Fruit fly (Drosophila melanogaster) whole organism, embryonic: ENCODE measurements around the gene Prat.

Experiments used
- CG10209 ChIP-seq: fragments of 200-800 bp; sonication (Bioruptor generic); optimal IDR thresholded peaks from 3 replicates; lab custom pipeline; 2017; ENCODE audit warnings: missing biosample characterization, mild to moderate bottlenecking, missing genetic modification characterization, missing genetic modification reagents
- CG11504 ChIP-seq: fragments of 200-800 bp; sonication (Bioruptor generic); optimal IDR thresholded peaks from 3 replicates; lab custom pipeline; 2019; ENCODE audit warnings: missing biosample characterization, mild to moderate bottlenecking, missing genetic modification characterization, moderate library complexity
- CG12219 ChIP-seq: fragments of 200-800 bp; sonication (Bioruptor generic); optimal IDR thresholded peaks from 3 replicates; lab custom pipeline; 2018; ENCODE audit warnings: missing biosample characterization, mild to moderate bottlenecking, missing genetic modification characterization
- CG15479 ChIP-seq: fragments of 200-800 bp; sonication (Bioruptor generic); optimal IDR thresholded peaks from 3 replicates; lab custom pipeline; 2019; ENCODE audit warnings: missing biosample characterization, mild to moderate bottlenecking, missing genetic modification characterization, moderate library complexity
- CG17912 ChIP-seq: fragments of 200-800 bp; sonication (Bioruptor generic); optimal IDR thresholded peaks from 2 replicates; lab custom pipeline; 2018; ENCODE audit warnings: missing biosample characterization, mild to moderate bottlenecking, missing genetic modification characterization
- CG30403 ChIP-seq: fragments of 200-800 bp; sonication (Bioruptor generic); optimal IDR thresholded peaks from 3 replicates; lab custom pipeline; 2016; ENCODE audit warnings: missing biosample characterization, missing genetic modification characterization
- CG31365 ChIP-seq: fragments of 200-800 bp; sonication (Bioruptor generic); optimal IDR thresholded peaks from 2 replicates; lab custom pipeline; 2018; ENCODE audit warnings: missing biosample characterization, mild to moderate bottlenecking, missing genetic modification characterization
- CG3407 ChIP-seq: fragments of 200-800 bp; sonication (Bioruptor generic); optimal IDR thresholded peaks from 2 replicates; lab custom pipeline; 2018; ENCODE audit warnings: missing biosample characterization, mild to moderate bottlenecking, missing genetic modification characterization
- CG4617 ChIP-seq: fragments of 200-800 bp; sonication (Bioruptor generic); optimal IDR thresholded peaks from 3 replicates; lab custom pipeline; 2016; ENCODE audit warnings: missing biosample characterization, missing genetic modification characterization, borderline replicate concordance
- CG7928 ChIP-seq: fragments of 200-800 bp; sonication (Bioruptor generic); optimal IDR thresholded peaks from 2 replicates; lab custom pipeline; 2017; ENCODE audit warnings: missing biosample characterization, mild to moderate bottlenecking, missing genetic modification characterization
- CG9727 ChIP-seq: fragments of 200-800 bp; sonication (Bioruptor generic); optimal IDR thresholded peaks from 3 replicates; lab custom pipeline; 2017; ENCODE audit warnings: missing biosample characterization, mild to moderate bottlenecking, missing genetic modification characterization
- CG9797 ChIP-seq: fragments of 200-800 bp; sonication (Bioruptor generic); optimal IDR thresholded peaks from 3 replicates; lab custom pipeline; 2018; ENCODE audit warnings: missing biosample characterization, mild to moderate bottlenecking, missing genetic modification characterization
- CG9932 ChIP-seq: fragments of 200-800 bp; sonication (Bioruptor generic); IDR thresholded peaks from 2 replicates; pipeline ENCODE4 v1.3.6; 2022; ENCODE audit warnings: missing biosample characterization, missing genetic modification characterization
- E2f2 ChIP-seq: fragments of 200-800 bp; sonication (Bioruptor generic); IDR thresholded peaks from 2 replicates; pipeline ENCODE4 v1.3.6; 2022; ENCODE audit warnings: missing biosample characterization, missing genetic modification characterization
- HHEX ChIP-seq: fragments of 200-800 bp; sonication (Bioruptor generic); optimal IDR thresholded peaks from 3 replicates; lab custom pipeline; 2017; ENCODE audit warnings: missing biosample characterization, mild to moderate bottlenecking, missing genetic modification characterization, missing genetic modification reagents
- Lim3 ChIP-seq: fragments of 200-800 bp; sonication (Bioruptor generic); IDR thresholded peaks from 2 replicates; pipeline ENCODE4 v1.3.6; 2022; ENCODE audit warnings: missing biosample characterization, missing genetic modification characterization
- Lpt ChIP-seq: fragments of >200 bp; optimal IDR thresholded peaks from 2 replicates; lab custom pipeline; 2018; ENCODE audit warnings: missing biosample characterization, missing genetic modification characterization
- MESR4 ChIP-seq: fragments of 200-800 bp; sonication (Bioruptor generic); optimal IDR thresholded peaks from 2 replicates; lab custom pipeline; 2018; ENCODE audit warnings: missing biosample characterization, mild to moderate bottlenecking, missing genetic modification characterization, moderate library complexity
- Mrtf ChIP-seq: fragments of 200-800 bp; sonication (Bioruptor generic); IDR thresholded peaks from 3 replicates; pipeline ENCODE4 v1.3.6; 2022; ENCODE audit warnings: missing biosample characterization, missing genetic modification characterization
- NfI ChIP-seq: fragments of 200-800 bp; sonication (Bioruptor generic); optimal IDR thresholded peaks from 3 replicates; lab custom pipeline; 2018; ENCODE audit warnings: missing biosample characterization, mild to moderate bottlenecking, missing genetic modification characterization, moderate library complexity
- Sry-β ChIP-seq: fragments of 200-800 bp; sonication (Bioruptor generic); optimal IDR thresholded peaks from 2 replicates; lab custom pipeline; 2018; ENCODE audit warnings: missing biosample characterization, mild to moderate bottlenecking, missing genetic modification characterization, moderate library complexity
- Tbp ChIP-seq: fragments of >200 bp; optimal IDR thresholded peaks from 2 replicates; lab custom pipeline; 2018; ENCODE audit warnings: missing biosample characterization, missing genetic modification characterization
- abd-A ChIP-seq: fragments of 200-800 bp; sonication (Bioruptor generic); optimal IDR thresholded peaks from 3 replicates; lab custom pipeline; 2019; ENCODE audit warnings: missing biosample characterization, mild to moderate bottlenecking, missing genetic modification characterization, moderate library complexity
- bbx ChIP-seq: fragments of 200-800 bp; sonication (Bioruptor generic); IDR thresholded peaks from 2 replicates; pipeline ENCODE4 v1.3.6; 2022; ENCODE audit warnings: missing biosample characterization, missing genetic modification characterization; ENCODE audit not compliant: partially characterized antibody
- bigmax ChIP-seq: fragments of 200-800 bp; sonication (Bioruptor generic); optimal IDR thresholded peaks from 2 replicates; lab custom pipeline; 2018; ENCODE audit warnings: missing biosample characterization, mild to moderate bottlenecking, missing genetic modification characterization
- chn ChIP-seq: fragments of 200-800 bp; sonication (Bioruptor generic); optimal IDR thresholded peaks from 2 replicates; lab custom pipeline; 2016; ENCODE audit warnings: missing biosample characterization, missing genetic modification characterization
- disco-r ChIP-seq: fragments of 200-800 bp; sonication (Bioruptor generic); optimal IDR thresholded peaks from 2 replicates; lab custom pipeline; 2016; ENCODE audit warnings: missing biosample characterization, missing genetic modification characterization
- ham ChIP-seq: fragments of 200-800 bp; sonication (Bioruptor generic); IDR thresholded peaks from 2 replicates; pipeline ENCODE4 v1.3.6; 2022; ENCODE audit warnings: missing biosample characterization, missing genetic modification characterization
- jumu ChIP-seq: fragments of 200-800 bp; sonication (Bioruptor generic); optimal IDR thresholded peaks from 3 replicates; lab custom pipeline; 2016; ENCODE audit warnings: missing biosample characterization, missing genetic modification characterization
- ken ChIP-seq: fragments of 200-800 bp; sonication (Bioruptor generic); IDR thresholded peaks from 3 replicates; pipeline ENCODE4 v1.3.6; 2022; ENCODE audit warnings: missing biosample characterization, missing genetic modification characterization
- lov ChIP-seq, 2 experiments: fragments of 200-800 bp in 1 of 2; fragments of >200 bp in 1 of 2; sonication (Bioruptor generic) in 1 of 2; IDR thresholded peaks in 1 of 2; optimal IDR thresholded peaks in 1 of 2; 2 replicates in 1 of 2; 3 replicates in 1 of 2; pipeline versions ENCODE4 v1.3.6 to Lab custom; 2017 to 2022; ENCODE audit warnings: missing biosample characterization in 1 of 2, missing genetic modification characterization in 1 of 2
- nmo ChIP-seq: fragments of 200-800 bp; sonication (Bioruptor generic); optimal IDR thresholded peaks from 2 replicates; lab custom pipeline; 2018; ENCODE audit warnings: missing biosample characterization, mild to moderate bottlenecking, missing genetic modification characterization, moderate library complexity
- pan ChIP-seq, 4 experiments: fragments of >200 bp in 3 of 4; fragments of 200-800 bp in 1 of 4; sonication (Bioruptor generic) in 1 of 4; optimal IDR thresholded peaks in 3 of 4; IDR thresholded peaks in 1 of 4; 2 replicates each; pipeline versions ENCODE4 v1.3.6 to Lab custom; 2017 to 2022; ENCODE audit warnings: missing biosample characterization in 2 of 4, missing genetic modification characterization in 2 of 4, mixed read lengths in 1 of 4
- pros ChIP-seq: fragments of 200-800 bp; sonication (Bioruptor generic); optimal IDR thresholded peaks from 3 replicates; lab custom pipeline; 2019; ENCODE audit warnings: missing biosample characterization, mild to moderate bottlenecking, missing genetic modification characterization, moderate library complexity
- pum ChIP-seq: fragments of 200-800 bp; sonication (Bioruptor generic); optimal IDR thresholded peaks from 2 replicates; lab custom pipeline; 2016; ENCODE audit warnings: missing biosample characterization, missing genetic modification characterization
- repo ChIP-seq: fragments of 200-800 bp; sonication (Bioruptor generic); optimal IDR thresholded peaks from 2 replicates; lab custom pipeline; 2016; ENCODE audit warnings: missing biosample characterization, missing genetic modification characterization
- rib ChIP-seq: fragments of 200-800 bp; sonication (Bioruptor generic); IDR thresholded peaks from 2 replicates; pipeline ENCODE4 v1.3.6; 2022; ENCODE audit warnings: missing biosample characterization, missing genetic modification characterization
- ro ChIP-seq: fragments of 200-800 bp; sonication (Bioruptor generic); IDR thresholded peaks from 2 replicates; pipeline ENCODE4 v1.3.6; 2022; ENCODE audit warnings: missing biosample characterization, missing genetic modification characterization
- scrt ChIP-seq: fragments of 200-800 bp; sonication (Bioruptor generic); optimal IDR thresholded peaks from 2 replicates; lab custom pipeline; 2018; ENCODE audit warnings: missing biosample characterization, mild to moderate bottlenecking, missing genetic modification characterization, moderate library complexity
- sd ChIP-seq: fragments of 200-800 bp; sonication (Bioruptor generic); optimal IDR thresholded peaks from 3 replicates; lab custom pipeline; 2018; ENCODE audit warnings: missing biosample characterization, mild to moderate bottlenecking, missing genetic modification characterization, moderate library complexity
- sens-2 ChIP-seq: fragments of 200-800 bp; sonication (Bioruptor generic); IDR thresholded peaks from 2 replicates; pipeline ENCODE4 v1.3.6; 2022; ENCODE audit warnings: missing biosample characterization, missing genetic modification characterization
- sim ChIP-seq: fragments of 200-800 bp; sonication (Bioruptor generic); IDR thresholded peaks from 2 replicates; pipeline ENCODE4 v1.3.6; 2022; ENCODE audit warnings: missing biosample characterization, missing genetic modification characterization
- stwl ChIP-seq: fragments of 200-800 bp; sonication (Bioruptor generic); optimal IDR thresholded peaks from 3 replicates; lab custom pipeline; 2018; ENCODE audit warnings: missing biosample characterization, mild to moderate bottlenecking, missing genetic modification characterization, moderate library complexity
- sug ChIP-seq: fragments of 200-800 bp; optimal IDR thresholded peaks from 2 replicates; lab custom pipeline; 2019; ENCODE audit warnings: missing biosample characterization, mild to moderate bottlenecking, missing genetic modification characterization, moderate library complexity
- tap ChIP-seq: fragments of 200-800 bp; optimal IDR thresholded peaks from 3 replicates; lab custom pipeline; 2019; ENCODE audit warnings: missing biosample characterization, mild to moderate bottlenecking, missing genetic modification characterization, moderate library complexity
- toy ChIP-seq: fragments of 200-800 bp; sonication (Bioruptor generic); IDR thresholded peaks from 2 replicates; pipeline ENCODE4 v1.3.6; 2022; ENCODE audit warnings: missing biosample characterization, missing genetic modification characterization
- unc-4 ChIP-seq: fragments of 200-800 bp; sonication (Bioruptor generic); IDR thresholded peaks from 2 replicates; pipeline ENCODE4 v1.3.6; 2022; ENCODE audit warnings: missing biosample characterization, missing genetic modification characterization; ENCODE audit not compliant: partially characterized antibody
- vfl ChIP-seq: fragments of 200-800 bp; sonication (Bioruptor generic); optimal IDR thresholded peaks from 2 replicates; lab custom pipeline; 2016; ENCODE audit warnings: missing biosample characterization, missing genetic modification characterization

Gene Prat

DNA sequence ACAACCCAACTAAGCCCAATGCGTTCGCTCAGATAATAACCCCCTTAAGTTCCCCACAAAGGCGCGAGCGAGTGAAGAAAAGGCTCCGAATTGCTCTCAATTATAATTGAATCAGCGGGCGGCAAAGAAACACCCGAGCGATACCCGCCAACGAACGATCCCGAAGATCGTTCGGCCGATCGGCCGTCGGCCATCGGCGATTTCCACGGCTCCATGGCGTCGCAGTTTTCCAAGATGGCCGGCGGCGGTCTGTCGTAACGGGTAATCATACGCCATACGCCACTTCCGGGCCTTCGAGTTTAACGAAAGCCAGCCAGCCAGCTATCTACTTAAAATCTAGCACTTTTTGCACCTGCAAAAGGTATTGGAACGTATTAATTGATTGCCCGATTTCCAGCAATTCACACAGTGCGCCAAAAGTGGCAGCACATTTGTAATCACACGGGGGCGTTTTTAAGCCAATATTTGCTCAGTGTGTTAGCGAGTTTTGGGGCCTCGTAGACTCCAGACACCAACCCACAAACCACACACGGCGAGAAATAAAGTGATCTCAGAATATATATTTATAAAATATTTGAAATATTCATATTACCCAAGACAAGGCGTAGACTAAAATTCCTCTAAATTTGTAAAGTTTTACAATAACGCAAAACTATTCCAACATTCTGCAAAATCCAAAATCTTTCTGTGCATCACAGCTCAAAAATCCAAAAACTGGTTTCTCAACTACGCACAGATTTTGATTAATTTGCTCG lies 19.2 kb downstream of the Prat start (continued):
- TF ChIP-seq MESR4 (no peak), jumu (no peak), CG12219 (GFP tag; lab: Kevin White, UChicago) (no peak), sug (tag; lab: Kevin White, UChicago) (no peak), bigmax (GFP tag; lab: Kevin White, UChicago) (no peak), sim (GFP tag; lab: Robert Waterston, UW) (no peak), tap (tag; lab: Kevin White, UChicago) (peak; percentile 56), toy (GFP tag; lab: Robert Waterston, UW) (no peak), Mrtf (peak; percentile 26; the same call in 1 of the 3 replicates), abd-A (tag; lab: Kevin White, UChicago) (no peak), CG3407 (no peak), ro (GFP tag; lab: Robert Waterston, UW) (no peak), CG4617 (GFP tag; lab: Kevin White, UChicago) (no peak), CG7928 (peak; percentile 12), CG31365 (no peak), bbx (GFP tag; lab: Robert Waterston, UW) (no peak), sd (tag; lab: Kevin White, UChicago) (peak; percentile 44), sens-2 (GFP tag; lab: Robert Waterston, UW) (no peak), ham (no peak), repo (no peak), unc-4 (GFP tag; lab: Robert Waterston, UW) (no peak), CG10209 (GFP tag; lab: Kevin White, UChicago) (no peak), stwl (no peak), pros (no peak), pan (optimal IDR thresholded peaks at IDR 0.05; lab: Kevin White, UChicago) (no peak), pan (GFP tag; optimal IDR thresholded peaks at IDR 0.05 in 1 of 2, IDR thresholded peaks at IDR 0.05 in 1 of 2) (peak in 1 of 2 experiments; percentile 54), Tbp (GFP tag; lab: Kevin White, UChicago) (no peak), nmo (GFP tag; lab: Kevin White, UChicago) (no peak), CG11504 (peak; percentile 75), scrt (GFP tag; lab: Kevin White, UChicago) (peak; percentile 22), disco-r (GFP tag; lab: Kevin White, UChicago) (no peak), chn (GFP tag; lab: Kevin White, UChicago) (no peak), Lim3 (no peak), CG9727 (GFP tag; lab: Kevin White, UChicago) (peak; percentile 46), ken (GFP tag; lab: Robert Waterston, UW) (no peak), E2f2 (GFP tag; lab: Robert Waterston, UW) (no peak), Sry-β (GFP tag; lab: Kevin White, UChicago) (no peak), CG9932 (GFP tag; lab: Robert Waterston, UW) (peak; percentile 76), HHEX (peak; percentile 7), rib (GFP tag; lab: Robert Waterston, UW) (peak; percentile 56; the same call in 1 of the 2 replicates), NfI (peak; percentile 26), CG15479 (no peak), pum (no peak), vfl (GFP tag; lab: Kevin White, UChicago) (no peak), CG30403 (GFP tag; lab: Kevin White, UChicago) (no peak), Lpt (GFP tag; lab: Kevin White, UChicago) (no peak), CG17912 (GFP tag; lab: Kevin White, UChicago) (no peak), lov (optimal IDR thresholded peaks at IDR 0.05; lab: Kevin White, UChicago) (no peak), lov (GFP tag; IDR thresholded peaks at IDR 0.05; lab: Robert Waterston, UW) (0 out of 3 replicates have a peak, but pooled peaks have one; percentile 3), CG9797 (GFP tag; lab: Kevin White, UChicago) (no peak)
